Fruit fly (Drosophila melanogaster): ENCODE results near the gene AOX2.

The AOX2 gene

dm6 chr3R:15540932-15541331, 1.3 kb downstream of the AOX2 start (continued):
- TF ChIP-seq CG34406 (GFP tag; optimal IDR thresholded peaks at IDR 0.05) (no peak), CG6808 (GFP tag; optimal IDR thresholded peaks at IDR 0.05) (no peak), Sox14 (GFP tag; optimal IDR thresholded peaks at IDR 0.05) (peak; percentile 38), Ets96B (tag; optimal IDR thresholded peaks at IDR 0.05) (no peak), ss (GFP tag; optimal IDR thresholded peaks at IDR 0.05) (no peak), CG11294 (GFP tag; IDR thresholded peaks at IDR 0.05) (no peak), vri (GFP tag; optimal IDR thresholded peaks at IDR 0.05) (no peak), CG6276 (GFP tag; optimal IDR thresholded peaks at IDR 0.05) (peak; percentile 56), spab (GFP tag; optimal IDR thresholded peaks at IDR 0.05) (no peak), CG1621 (tag; optimal IDR thresholded peaks at IDR 0.05) (no peak), lz (GFP tag; optimal IDR thresholded peaks at IDR 0.05) (peak; percentile 1), Met (GFP tag; optimal IDR thresholded peaks at IDR 0.05) (peak; percentile 28), salr (GFP tag; optimal IDR thresholded peaks at IDR 0.05) (peak in 1 of 2 experiments; percentile 33), Smox (GFP tag; optimal IDR thresholded peaks at IDR 0.05) (peak; percentile 29), Eip75B (GFP tag; optimal IDR thresholded peaks at IDR 0.05) (peak; percentile 34), Hr38 (GFP tag; optimal IDR thresholded peaks at IDR 0.05) (no peak), CG11902 (GFP tag; optimal IDR thresholded peaks at IDR 0.05) (peak; percentile 14), acj6 (GFP tag; optimal IDR thresholded peaks at IDR 0.05) (no peak), CG6792 (GFP tag; optimal IDR thresholded peaks at IDR 0.05) (peak; percentile 38), CG9139 (GFP tag; optimal IDR thresholded peaks at IDR 0.05) (no peak), CG6163 (GFP tag; IDR thresholded peaks at IDR 0.05) (peak; percentile 51; the same call in 2 of the 3 replicates), CG8632 (GFP tag; optimal IDR thresholded peaks at IDR 0.05) (peak; percentile 26), CG3032 (tag; optimal IDR thresholded peaks at IDR 0.05) (no peak), CG6854 (GFP tag; optimal IDR thresholded peaks at IDR 0.05) (no peak), OdsH (GFP tag; optimal IDR thresholded peaks at IDR 0.05) (peak; percentile 48), Eip93F (GFP tag; optimal IDR thresholded peaks at IDR 0.05) (no peak), CG7368 (GFP tag; optimal IDR thresholded peaks at IDR 0.05) (no peak), Ets21C (GFP tag; optimal IDR thresholded peaks at IDR 0.05) (no peak), CG4318 (GFP tag; optimal IDR thresholded peaks at IDR 0.05) (peak; percentile 49), fd85E (GFP tag; optimal IDR thresholded peaks at IDR 0.05) (no peak), CG3919 (GFP tag; optimal IDR thresholded peaks at IDR 0.05) (no peak), CG11762 (GFP tag; optimal IDR thresholded peaks at IDR 0.05; ENCODE audit: insufficient read depth) (no peak), CG31627 (GFP tag; optimal IDR thresholded peaks at IDR 0.05) (peak; percentile 15), Hr4 (GFP tag; optimal IDR thresholded peaks at IDR 0.05) (peak; percentile 72)

- TF ChIP-seq CG11902 (GFP tag; optimal IDR thresholded peaks at IDR 0.05) (no peak), vri (GFP tag; optimal IDR thresholded peaks at IDR 0.05) (peak; percentile 57)
Observed at dm6 chr3R:15536918-15537716, 5.1 kb downstream of the AOX2 start, which contains the start of gene AOX1. AOX1 (minus strand) TSS chr3R:15537292.

dm6 chr3R:15531373-15531772, 10.8 kb downstream of the AOX2 start, which contains the start of gene CG31296:
CG31296 (minus strand) TSS chr3R:15531473.
- no peak for TF ChIP-seq acj6 (GFP tag; optimal IDR thresholded peaks at IDR 0.05)
- TF ChIP-seq CG34406 (GFP tag; optimal IDR thresholded peaks at IDR 0.05) = no peak
- no peak for TF ChIP-seq Blimp-1 (GFP tag; optimal IDR thresholded peaks at IDR 0.05)
- TF ChIP-seq CG11902 (GFP tag; optimal IDR thresholded peaks at IDR 0.05) = no peak
- no peak for TF ChIP-seq lz (GFP tag; optimal IDR thresholded peaks at IDR 0.05)
- TF ChIP-seq fkh (GFP tag; optimal IDR thresholded peaks at IDR 0.05) = no peak
- TF ChIP-seq CG8319 (GFP tag; optimal IDR thresholded peaks at IDR 0.05) = no peak

Measured in whole organism, prepupa.